Worm (Caenorhabditis elegans) whole organism, L3 larva: ENCODE data around the gene C05E11.2.

ENCODE experiments used
- lin-15B ChIP-seq: fragments of 150-350 bp; optimal IDR thresholded peaks from 2 replicates; lab custom pipeline; 2014; ENCODE audit warnings: missing biosample characterization, missing genetic modification characterization
- nhr-77 ChIP-seq: fragments of 150-350 bp; optimal IDR thresholded peaks from 2 replicates; lab custom pipeline; 2014; ENCODE audit warnings: missing biosample characterization, missing genetic modification characterization

ce11 chrX:4592250-4592649, 5.5 kb downstream of the C05E11.2 start, which contains the start of gene flp-12:
- TF ChIP-seq lin-15B (tag; lab: Kevin White, UChicago) (no peak), nhr-77 (tag; lab: Kevin White, UChicago) (no peak)
